Fruit fly (Drosophila melanogaster) whole organism, embryonic: ENCODE results near the gene mxt.

Experiments used
- C15 ChIP-seq: fragments of 200-800 bp; sonication (Bioruptor generic); IDR thresholded peaks from 3 replicates; pipeline ENCODE4 v1.3.6; 2022; ENCODE audit warnings: missing biosample characterization, missing genetic modification characterization
- CG1024 ChIP-seq: fragments of 200-800 bp; sonication (Bioruptor generic); IDR thresholded peaks from 2 replicates; pipeline ENCODE4 v1.3.6; 2022; ENCODE audit warnings: missing biosample characterization, missing genetic modification characterization
- CG10959 ChIP-seq: fragments of 200-800 bp; sonication (Bioruptor generic); IDR thresholded peaks from 2 replicates; pipeline ENCODE4 v1.3.6; 2022; ENCODE audit warnings: missing biosample characterization, missing genetic modification characterization
- CG11085 ChIP-seq: fragments of 200-800 bp; sonication (Bioruptor generic); IDR thresholded peaks from 2 replicates; pipeline ENCODE4 v1.3.6; 2022; ENCODE audit warnings: missing biosample characterization, missing genetic modification characterization
- CG12942 ChIP-seq: fragments of 200-800 bp; sonication (Bioruptor generic); optimal IDR thresholded peaks from 3 replicates; lab custom pipeline; 2016; ENCODE audit warnings: missing biosample characterization, missing genetic modification characterization
- CG14014 ChIP-seq: fragments of 200-800 bp; sonication (Bioruptor generic); IDR thresholded peaks from 2 replicates; pipeline ENCODE4 v1.3.6; 2022; ENCODE audit warnings: missing biosample characterization, missing genetic modification characterization
- CG17385 ChIP-seq: fragments of 200-800 bp; sonication (Bioruptor generic); optimal IDR thresholded peaks from 3 replicates; lab custom pipeline; 2018; ENCODE audit warnings: missing biosample characterization, mild to moderate bottlenecking, missing genetic modification characterization
- CG17912 ChIP-seq: fragments of 200-800 bp; sonication (Bioruptor generic); optimal IDR thresholded peaks from 2 replicates; lab custom pipeline; 2018; ENCODE audit warnings: missing biosample characterization, mild to moderate bottlenecking, missing genetic modification characterization
- CG18262 ChIP-seq: fragments of 200-800 bp; optimal IDR thresholded peaks from 3 replicates; lab custom pipeline; 2019; ENCODE audit warnings: missing biosample characterization, mild to moderate bottlenecking, missing genetic modification characterization, moderate library complexity
- CG2678 ChIP-seq: fragments of 200-800 bp; sonication (Bioruptor generic); optimal IDR thresholded peaks from 3 replicates; lab custom pipeline; 2019; ENCODE audit warnings: missing biosample characterization, mild to moderate bottlenecking, missing genetic modification characterization, moderate library complexity
- CG2889 ChIP-seq: fragments of 200-800 bp; sonication (Bioruptor generic); IDR thresholded peaks from 3 replicates; pipeline ENCODE4 v1.3.6; 2022; ENCODE audit warnings: missing biosample characterization, missing genetic modification characterization
- CG31224 ChIP-seq: fragments of 200-800 bp; sonication (Bioruptor generic); IDR thresholded peaks from 2 replicates; pipeline ENCODE4 v1.3.6; 2022; ENCODE audit warnings: missing biosample characterization, missing genetic modification characterization
- CG31441 ChIP-seq: fragments of 200-800 bp; sonication (Bioruptor generic); IDR thresholded peaks from 2 replicates; pipeline ENCODE4 v1.3.6; 2022; ENCODE audit warnings: missing biosample characterization, missing genetic modification characterization
- CG4404 ChIP-seq: fragments of 200-800 bp; sonication (Bioruptor generic); IDR thresholded peaks from 2 replicates; pipeline ENCODE4 v1.3.6; 2022; ENCODE audit warnings: missing biosample characterization, missing genetic modification characterization
- CG4820 ChIP-seq: fragments of 200-800 bp; sonication (Bioruptor generic); optimal IDR thresholded peaks from 3 replicates; lab custom pipeline; 2016; ENCODE audit warnings: missing biosample characterization, missing genetic modification characterization
- CG5245 ChIP-seq: fragments of 200-800 bp; sonication (Bioruptor generic); optimal IDR thresholded peaks from 3 replicates; lab custom pipeline; 2016; ENCODE audit warnings: missing biosample characterization, missing genetic modification characterization
- CG6654 ChIP-seq: fragments of 200-800 bp; sonication (Bioruptor generic); optimal IDR thresholded peaks from 2 replicates; lab custom pipeline; 2017; ENCODE audit warnings: missing biosample characterization, mild to moderate bottlenecking, missing genetic modification characterization
- CG6683 ChIP-seq: fragments of 200-800 bp; sonication (Bioruptor generic); optimal IDR thresholded peaks from 2 replicates; lab custom pipeline; 2017; ENCODE audit warnings: missing biosample characterization, mild to moderate bottlenecking, missing genetic modification characterization, missing genetic modification reagents
- CG6765 ChIP-seq: fragments of 200-800 bp; sonication (Bioruptor generic); optimal IDR thresholded peaks from 3 replicates; lab custom pipeline; 2017; ENCODE audit warnings: missing biosample characterization, mild to moderate bottlenecking, missing genetic modification characterization
- CG7271 ChIP-seq: fragments of 200-800 bp; sonication (Bioruptor generic); optimal IDR thresholded peaks from 2 replicates; lab custom pipeline; 2018; ENCODE audit warnings: missing biosample characterization, mild to moderate bottlenecking, missing genetic modification characterization, moderate library complexity
- CG8089 ChIP-seq: fragments of 200-800 bp; sonication (Bioruptor generic); optimal IDR thresholded peaks from 3 replicates; lab custom pipeline; 2016; ENCODE audit warnings: missing biosample characterization, missing genetic modification characterization
- CG8359 ChIP-seq: fragments of 200-800 bp; sonication (Bioruptor generic); optimal IDR thresholded peaks from 2 replicates; lab custom pipeline; 2017; ENCODE audit warnings: missing biosample characterization, mild to moderate bottlenecking, missing genetic modification characterization, borderline replicate concordance
- CG9797 ChIP-seq: fragments of 200-800 bp; sonication (Bioruptor generic); optimal IDR thresholded peaks from 3 replicates; lab custom pipeline; 2018; ENCODE audit warnings: missing biosample characterization, mild to moderate bottlenecking, missing genetic modification characterization
- Chrac-16 ChIP-seq: fragments of 200-800 bp; sonication (Bioruptor generic); optimal IDR thresholded peaks from 3 replicates; lab custom pipeline; 2016; ENCODE audit warnings: missing biosample characterization, missing genetic modification characterization
- Dad ChIP-seq: fragments of 200-800 bp; sonication (Bioruptor generic); optimal IDR thresholded peaks from 3 replicates; lab custom pipeline; 2016; ENCODE audit warnings: missing biosample characterization, missing genetic modification characterization
- Dek ChIP-seq: fragments of 200-800 bp; sonication (Bioruptor generic); optimal IDR thresholded peaks from 3 replicates; lab custom pipeline; 2019; ENCODE audit warnings: missing biosample characterization, mild to moderate bottlenecking, missing genetic modification characterization, moderate library complexity
- E2f2 ChIP-seq: fragments of 200-800 bp; sonication (Bioruptor generic); IDR thresholded peaks from 2 replicates; pipeline ENCODE4 v1.3.6; 2022; ENCODE audit warnings: missing biosample characterization, missing genetic modification characterization
- Eip74EF ChIP-seq, 2 experiments: fragments of 200-800 bp in 1 of 2; fragments of >200 bp in 1 of 2; sonication (Bioruptor generic) in 1 of 2; optimal IDR thresholded peaks; 2 replicates each; lab custom pipeline; 2017 to 2019; ENCODE audit warnings: missing biosample characterization in 2 of 2, missing genetic modification characterization in 2 of 2, mild to moderate bottlenecking in 1 of 2, moderate library complexity in 1 of 2
- Gug ChIP-seq: fragments of 200-800 bp; sonication (Bioruptor generic); IDR thresholded peaks from 4 replicates; pipeline ENCODE4 v1.3.6; 2022; ENCODE audit warnings: missing biosample characterization, missing genetic modification characterization
- HLH3B ChIP-seq: fragments of 200-800 bp; sonication (Bioruptor generic); IDR thresholded peaks from 2 replicates; pipeline ENCODE4 v1.3.6; 2022; ENCODE audit warnings: missing biosample characterization, missing genetic modification characterization
- Hey ChIP-seq: fragments of 200-800 bp; sonication (Bioruptor generic); optimal IDR thresholded peaks from 3 replicates; lab custom pipeline; 2018; ENCODE audit warnings: missing biosample characterization, mild to moderate bottlenecking, missing genetic modification characterization
- Jarid2 ChIP-seq: fragments of 200-800 bp; sonication (Bioruptor generic); optimal IDR thresholded peaks from 3 replicates; lab custom pipeline; 2017; ENCODE audit warnings: mild to moderate bottlenecking, missing biosample characterization, missing genetic modification reagents, missing genetic modification characterization
- Mad ChIP-seq: fragments of 200-800 bp; sonication (Bioruptor generic); optimal IDR thresholded peaks from 2 replicates; lab custom pipeline; 2016; ENCODE audit warnings: missing biosample characterization, missing genetic modification characterization
- Mes4 ChIP-seq: fragments of 200-800 bp; sonication (Bioruptor generic); optimal IDR thresholded peaks from 2 replicates; lab custom pipeline; 2016; ENCODE audit warnings: missing biosample characterization, missing genetic modification characterization
- Nf-YA ChIP-seq: fragments of 200-800 bp; sonication (Bioruptor generic); IDR thresholded peaks from 2 replicates; pipeline ENCODE4 v1.3.6; 2022; ENCODE audit warnings: missing biosample characterization, missing genetic modification characterization
- Stat92E ChIP-seq, 3 experiments: fragments of >200 bp in 2 of 3; fragments of 200-800 bp in 1 of 3; sonication (Bioruptor generic) in 1 of 3; optimal IDR thresholded peaks; 2 replicates each; lab custom pipeline; 2017 to 2019; ENCODE audit warnings: missing biosample characterization in 3 of 3, missing genetic modification characterization in 3 of 3, mild to moderate bottlenecking in 1 of 3, moderate library complexity in 1 of 3
- YL-1 ChIP-seq: fragments of 200-800 bp; sonication (Bioruptor generic); optimal IDR thresholded peaks from 3 replicates; lab custom pipeline; 2017; ENCODE audit warnings: missing biosample characterization, mild to moderate bottlenecking, missing genetic modification characterization
- bigmax ChIP-seq: fragments of 200-800 bp; sonication (Bioruptor generic); optimal IDR thresholded peaks from 2 replicates; lab custom pipeline; 2018; ENCODE audit warnings: missing biosample characterization, mild to moderate bottlenecking, missing genetic modification characterization
- bsh ChIP-seq, 2 experiments: fragments of 200-800 bp; sonication (Bioruptor generic); optimal IDR thresholded peaks; 2 replicates each; lab custom pipeline; 2017 to 2018; ENCODE audit warnings: mild to moderate bottlenecking in 2 of 2, missing biosample characterization in 2 of 2, missing genetic modification characterization in 2 of 2, moderate library complexity in 1 of 2
- ci ChIP-seq: fragments of 200-800 bp; sonication (Bioruptor generic); IDR thresholded peaks from 3 replicates; pipeline ENCODE4 v1.3.6; 2022; ENCODE audit warnings: missing biosample characterization, missing genetic modification characterization
- ken ChIP-seq: fragments of 200-800 bp; sonication (Bioruptor generic); IDR thresholded peaks from 3 replicates; pipeline ENCODE4 v1.3.6; 2022; ENCODE audit warnings: missing biosample characterization, missing genetic modification characterization
- nmo ChIP-seq: fragments of 200-800 bp; sonication (Bioruptor generic); optimal IDR thresholded peaks from 2 replicates; lab custom pipeline; 2018; ENCODE audit warnings: missing biosample characterization, mild to moderate bottlenecking, missing genetic modification characterization, moderate library complexity
- odd ChIP-seq: fragments of 200-800 bp; sonication (Bioruptor generic); optimal IDR thresholded peaks from 2 replicates; lab custom pipeline; 2017; ENCODE audit warnings: missing biosample characterization, mild to moderate bottlenecking, missing genetic modification characterization
- sc ChIP-seq, 3 experiments: fragments of >200 bp in 2 of 3; fragments of 200-800 bp in 1 of 3; sonication (Bioruptor generic) in 1 of 3; optimal IDR thresholded peaks; 2 replicates in 2 of 3; 3 replicates in 1 of 3; lab custom pipeline; 2017; ENCODE audit warnings: mild to moderate bottlenecking in 1 of 3, missing biosample characterization in 1 of 3, missing genetic modification characterization in 1 of 3, missing genetic modification reagents in 1 of 3
- sens-2 ChIP-seq: fragments of 200-800 bp; sonication (Bioruptor generic); IDR thresholded peaks from 2 replicates; pipeline ENCODE4 v1.3.6; 2022; ENCODE audit warnings: missing biosample characterization, missing genetic modification characterization
- stc ChIP-seq: fragments of 200-800 bp; sonication (Bioruptor generic); IDR thresholded peaks from 2 replicates; pipeline ENCODE4 v1.3.6; 2022; ENCODE audit warnings: missing biosample characterization, missing genetic modification characterization
- sug ChIP-seq: fragments of 200-800 bp; optimal IDR thresholded peaks from 2 replicates; lab custom pipeline; 2019; ENCODE audit warnings: missing biosample characterization, mild to moderate bottlenecking, missing genetic modification characterization, moderate library complexity
- tna ChIP-seq: fragments of 200-800 bp; sonication (Bioruptor generic); IDR thresholded peaks from 2 replicates; pipeline ENCODE4 v1.3.6; 2022; ENCODE audit warnings: missing biosample characterization, missing genetic modification characterization; ENCODE audit not compliant: partially characterized antibody
- vvl ChIP-seq: fragments of 200-800 bp; sonication (Bioruptor generic); IDR thresholded peaks from 2 replicates; pipeline ENCODE4 v1.3.6; 2022; ENCODE audit warnings: missing biosample characterization, missing genetic modification characterization
- wdn ChIP-seq: fragments of 200-800 bp; sonication (Bioruptor generic); IDR thresholded peaks from 2 replicates; pipeline ENCODE4 v1.3.6; 2022; ENCODE audit warnings: missing biosample characterization, missing genetic modification characterization

The mxt gene

DNA sequence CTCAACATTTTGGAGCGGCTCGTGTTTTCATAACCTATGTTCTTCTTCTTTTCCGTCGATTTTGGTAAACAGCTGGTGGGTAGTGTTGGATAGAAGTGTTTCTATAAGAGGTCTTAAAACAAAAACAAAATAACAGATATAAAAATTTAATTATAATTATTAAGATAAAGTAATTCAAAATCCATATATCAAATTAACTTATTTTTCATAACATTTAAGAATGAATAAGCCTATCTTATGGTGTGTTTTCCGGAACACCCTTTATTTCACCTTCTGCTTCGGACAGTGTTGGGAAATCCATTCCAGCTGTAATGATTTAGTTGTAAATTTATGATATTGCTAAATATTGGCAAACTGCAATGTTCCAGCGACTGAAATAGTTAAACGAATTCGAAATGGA is 3.3 kb upstream of the mxt start, which contains the start of the genes mRpS2 and Mon1 (continued):
- TF ChIP-seq CG1024 (GFP tag; lab: Robert Waterston, UW) (peak; percentile 91), sc (optimal IDR thresholded peaks at IDR 0.05; lab: Kevin White, UChicago) (no peak), sc (GFP tag; optimal IDR thresholded peaks at IDR 0.05; lab: Kevin White, UChicago) (peak; percentile 88), ken (GFP tag; lab: Robert Waterston, UW) (peak; percentile 96), C15 (peak; percentile 88), stc (GFP tag; lab: Robert Waterston, UW) (peak; percentile 98), Chrac-16 (GFP tag; lab: Kevin White, UChicago) (peak; percentile 94), Stat92E (GFP tag; optimal IDR thresholded peaks at IDR 0.05; lab: Kevin White, UChicago) (no peak), CG6765 (GFP tag; lab: Kevin White, UChicago) (peak; percentile 87), CG18262 (tag; lab: Kevin White, UChicago) (peak; percentile 96), sens-2 (peak; percentile 88), Hey (tag; lab: Kevin White, UChicago) (no peak), bigmax (GFP tag; lab: Kevin White, UChicago) (peak; percentile 69), CG4404 (GFP tag; lab: Robert Waterston, UW) (peak; percentile 85), CG7271 (tag; lab: Kevin White, UChicago) (peak; percentile 94), CG6654 (peak; percentile 61), odd (peak; percentile 79), Mad (GFP tag; lab: Kevin White, UChicago) (peak; percentile 84), CG8359 (GFP tag; lab: Kevin White, UChicago) (peak; percentile 71), CG11085 (GFP tag; lab: Robert Waterston, UW) (peak; percentile 97), CG17912 (peak; percentile 39), sug (tag; lab: Kevin White, UChicago) (peak; percentile 91), CG14014 (peak; percentile 97), wdn (GFP tag; lab: Robert Waterston, UW) (peak; percentile 92), CG4820 (GFP tag; lab: Kevin White, UChicago) (peak; percentile 91), CG8089 (GFP tag; lab: Kevin White, UChicago) (peak; percentile 70), YL-1 (peak; percentile 90), Dek (peak; percentile 94), Nf-YA (GFP tag; lab: Robert Waterston, UW) (peak; percentile 88), Dad (GFP tag; lab: Kevin White, UChicago) (peak; percentile 73), Eip74EF (GFP tag; optimal IDR thresholded peaks at IDR 0.05; lab: Kevin White, UChicago) (peak in 1 of 2 experiments; percentile 75), vvl (GFP tag; lab: Robert Waterston, UW) (peak; percentile 98), Mes4 (GFP tag; lab: Kevin White, UChicago) (peak; percentile 23), CG5245 (peak; percentile 91), CG31441 (peak; percentile 99), nmo (GFP tag; lab: Kevin White, UChicago) (peak; percentile 94), bsh (GFP tag; optimal IDR thresholded peaks at IDR 0.05; lab: Kevin White, UChicago) (peak; percentile 67 to 95), ci (GFP tag; lab: Robert Waterston, UW) (peak; percentile 96), CG6683 (GFP tag; lab: Kevin White, UChicago) (peak; percentile 91), CG9797 (GFP tag; lab: Kevin White, UChicago) (peak; percentile 16), CG31224 (GFP tag; lab: Robert Waterston, UW) (peak; percentile 95), tna (GFP tag; lab: Robert Waterston, UW) (no peak), CG17385 (peak; percentile 98), CG2889 (GFP tag; lab: Robert Waterston, UW) (peak; percentile 93), HLH3B (peak; percentile 95), CG2678 (tag; lab: Kevin White, UChicago) (peak; percentile 97), Gug (GFP tag; lab: Robert Waterston, UW) (peak; percentile 91), CG12942 (peak; percentile 96), CG10959 (peak; percentile 83), Jarid2 (GFP tag; lab: Kevin White, UChicago) (no peak), E2f2 (GFP tag; lab: Robert Waterston, UW) (peak; percentile 77)
